Fruit fly (Drosophila melanogaster): ENCODE data around the gene CG9853.

CG9853 gene

dm6 chr3R:4403706-4404392 lies 2.0 kb upstream of the CG9853 start:
- peak; percentile 8 for TF ChIP-seq ems (GFP tag; optimal IDR thresholded peaks at IDR 0.05)
- TF ChIP-seq cwo (GFP tag; optimal IDR thresholded peaks at IDR 0.05), result peak; percentile 35
- TF ChIP-seq dimm (GFP tag; IDR thresholded peaks at IDR 0.05), result no peak
- TF ChIP-seq sd (tag; optimal IDR thresholded peaks at IDR 0.05), result peak; percentile 97
- no peak for TF ChIP-seq Ets97D (GFP tag; optimal IDR thresholded peaks at IDR 0.05)
- TF ChIP-seq CG10147 (GFP tag; optimal IDR thresholded peaks at IDR 0.05), result peak; percentile 4
- 0 out of 2 replicates have a peak, but pooled peaks have one; percentile 17 for TF ChIP-seq MBD-R2 (GFP tag; IDR thresholded peaks at IDR 0.05)
- TF ChIP-seq p53 (GFP tag; optimal IDR thresholded peaks at IDR 0.05), result no peak
- peak; percentile 23 for TF ChIP-seq CG8290 (GFP tag; optimal IDR thresholded peaks at IDR 0.05)
- TF ChIP-seq CG8290 (tag; optimal IDR thresholded peaks at IDR 0.05), result no peak
- no peak for TF ChIP-seq fru (optimal IDR thresholded peaks at IDR 0.05)
- TF ChIP-seq tap (tag; optimal IDR thresholded peaks at IDR 0.05), result no peak
- TF ChIP-seq scrt (GFP tag; optimal IDR thresholded peaks at IDR 0.05), result no peak
- TF ChIP-seq zfh1 (GFP tag; IDR thresholded peaks at IDR 0.05), result no peak
- peak; percentile 57; the same call in 1 of the 4 replicates for TF ChIP-seq chinmo (GFP tag; IDR thresholded peaks at IDR 0.05; ENCODE audit: partially characterized antibody)
- peak; percentile 3 for TF ChIP-seq lab (GFP tag; optimal IDR thresholded peaks at IDR 0.05)
- TF ChIP-seq CG1602 (GFP tag; optimal IDR thresholded peaks at IDR 0.05), result no peak
- peak; percentile 13 for TF ChIP-seq PHDP (tag; optimal IDR thresholded peaks at IDR 0.05)
- no peak for TF ChIP-seq inv (GFP tag; IDR thresholded peaks at IDR 0.05; ENCODE audit: partially characterized antibody)
- no peak for TF ChIP-seq TFAM (GFP tag; optimal IDR thresholded peaks at IDR 0.05)
- no peak for TF ChIP-seq prd (optimal IDR thresholded peaks at IDR 0.05)
- TF ChIP-seq prd (GFP tag; IDR thresholded peaks at IDR 0.05), result 0 out of 3 replicates have a peak, but pooled peaks have one; percentile 7
- TF ChIP-seq CG12236 (GFP tag; optimal IDR thresholded peaks at IDR 0.05), result no peak
- TF ChIP-seq gt (GFP tag; IDR thresholded peaks at IDR 0.05), result no peak
- no peak for TF ChIP-seq HLHmδ (GFP tag; optimal IDR thresholded peaks at IDR 0.05)
- TF ChIP-seq CG8924 (tag; optimal IDR thresholded peaks at IDR 0.05), result no peak
- TF ChIP-seq CG17802 (tag; optimal IDR thresholded peaks at IDR 0.05), result no peak
- peak; percentile 45 for TF ChIP-seq Hmr (GFP tag; optimal IDR thresholded peaks at IDR 0.05)
- TF ChIP-seq org-1 (GFP tag; optimal IDR thresholded peaks at IDR 0.05), result no peak
- TF ChIP-seq ro (GFP tag; IDR thresholded peaks at IDR 0.05), result no peak
- TF ChIP-seq ftz-f1 (GFP tag; optimal IDR thresholded peaks at IDR 0.05), result no peak
- peak; percentile 81 for TF ChIP-seq cg (GFP tag; optimal IDR thresholded peaks at IDR 0.05)
- no peak for TF ChIP-seq ab (GFP tag; optimal IDR thresholded peaks at IDR 0.05)
- TF ChIP-seq stwl (tag; optimal IDR thresholded peaks at IDR 0.05), result no peak
- TF ChIP-seq Hr78 (GFP tag; optimal IDR thresholded peaks at IDR 0.05), result no peak
- TF ChIP-seq unpg (GFP tag; optimal IDR thresholded peaks at IDR 0.05), result no peak
- TF ChIP-seq CG18619 (GFP tag; optimal IDR thresholded peaks at IDR 0.05), result no peak
- TF ChIP-seq bbx (GFP tag; IDR thresholded peaks at IDR 0.05; ENCODE audit: partially characterized antibody), result 0 out of 2 replicates have a peak, but pooled peaks have one; percentile 6
- no peak for TF ChIP-seq Lpt (GFP tag; optimal IDR thresholded peaks at IDR 0.05)
- no peak for TF ChIP-seq Mes4 (GFP tag; optimal IDR thresholded peaks at IDR 0.05)
- TF ChIP-seq lilli (GFP tag; optimal IDR thresholded peaks at IDR 0.05), result peak; percentile 6
- no peak for TF ChIP-seq CG5953 (GFP tag; IDR thresholded peaks at IDR 0.05)
- peak; percentile 8 for TF ChIP-seq pzg (GFP tag; optimal IDR thresholded peaks at IDR 0.05)
- TF ChIP-seq CG17359 (tag; optimal IDR thresholded peaks at IDR 0.05), result no peak
- TF ChIP-seq CG2678 (tag; optimal IDR thresholded peaks at IDR 0.05), result peak; percentile 32
- TF ChIP-seq CG11504 (tag; optimal IDR thresholded peaks at IDR 0.05), result no peak
- TF ChIP-seq CG9876 (GFP tag; optimal IDR thresholded peaks at IDR 0.05), result no peak
- TF ChIP-seq CG3995 (GFP tag; optimal IDR thresholded peaks at IDR 0.05), result peak; percentile 18
- no peak for TF ChIP-seq psq (GFP tag; optimal IDR thresholded peaks at IDR 0.05)
- no peak for TF ChIP-seq slou (GFP tag; optimal IDR thresholded peaks at IDR 0.05)
- no peak for TF ChIP-seq Sin3A (optimal IDR thresholded peaks at IDR 0.05)

Data from whole organism, embryonic.